Fruit fly (Drosophila melanogaster) whole organism, embryonic: ENCODE data around the gene CG5191.
A peak's percentile ranks its signal among the peaks of the same experiment; 100 is the strongest.

ENCODE experiments used
- ATbp ChIP-seq: fragments of 200-800 bp; sonication (Bioruptor generic); optimal IDR thresholded peaks from 2 replicates; lab custom pipeline; 2017; ENCODE audit warnings: missing biosample characterization, mild to moderate bottlenecking, missing genetic modification characterization, missing genetic modification reagents
- C15 ChIP-seq: fragments of 200-800 bp; sonication (Bioruptor generic); IDR thresholded peaks from 3 replicates; pipeline ENCODE4 v1.3.6; 2022; ENCODE audit warnings: missing biosample characterization, missing genetic modification characterization
- CG10274 ChIP-seq: fragments of 200-800 bp; sonication (Bioruptor generic); optimal IDR thresholded peaks from 3 replicates; lab custom pipeline; 2017; ENCODE audit warnings: missing biosample characterization, mild to moderate bottlenecking, missing genetic modification characterization
- CG10462 ChIP-seq: fragments of 200-800 bp; sonication (Bioruptor generic); optimal IDR thresholded peaks from 2 replicates; lab custom pipeline; 2016; ENCODE audit warnings: missing biosample characterization, missing genetic modification characterization
- CG10959 ChIP-seq: fragments of 200-800 bp; sonication (Bioruptor generic); IDR thresholded peaks from 2 replicates; pipeline ENCODE4 v1.3.6; 2022; ENCODE audit warnings: missing biosample characterization, missing genetic modification characterization
- CG11560 ChIP-seq: fragments of 200-800 bp; sonication (Bioruptor generic); IDR thresholded peaks from 3 replicates; pipeline ENCODE4 v1.3.6; 2022; ENCODE audit warnings: missing biosample characterization, missing genetic modification characterization
- CG12219 ChIP-seq: fragments of 200-800 bp; sonication (Bioruptor generic); optimal IDR thresholded peaks from 3 replicates; lab custom pipeline; 2018; ENCODE audit warnings: missing biosample characterization, mild to moderate bottlenecking, missing genetic modification characterization
- CG12236 ChIP-seq: fragments of 200-800 bp; sonication (Bioruptor generic); optimal IDR thresholded peaks from 2 replicates; lab custom pipeline; 2016; ENCODE audit warnings: missing biosample characterization, missing genetic modification characterization
- CG13624 ChIP-seq: fragments of 200-800 bp; sonication (Bioruptor generic); optimal IDR thresholded peaks from 2 replicates; lab custom pipeline; 2016; ENCODE audit warnings: missing biosample characterization, missing genetic modification characterization
- CG13894 ChIP-seq: fragments of 200-800 bp; sonication (Bioruptor generic); optimal IDR thresholded peaks from 3 replicates; lab custom pipeline; 2018; ENCODE audit warnings: missing biosample characterization, mild to moderate bottlenecking, missing genetic modification characterization, moderate library complexity
- CG15479 ChIP-seq: fragments of 200-800 bp; sonication (Bioruptor generic); optimal IDR thresholded peaks from 3 replicates; lab custom pipeline; 2019; ENCODE audit warnings: missing biosample characterization, mild to moderate bottlenecking, missing genetic modification characterization, moderate library complexity
- CG1603 ChIP-seq: fragments of 200-800 bp; sonication (Bioruptor generic); optimal IDR thresholded peaks from 2 replicates; lab custom pipeline; 2019; ENCODE audit warnings: missing biosample characterization, mild to moderate bottlenecking, missing genetic modification characterization, moderate library complexity
- CG18011 ChIP-seq: fragments of 200-800 bp; sonication (Bioruptor generic); optimal IDR thresholded peaks from 2 replicates; lab custom pipeline; 2017; ENCODE audit warnings: missing biosample characterization, missing genetic modification characterization, mild to moderate bottlenecking, moderate library complexity, missing genotype
- CG30403 ChIP-seq: fragments of 200-800 bp; sonication (Bioruptor generic); optimal IDR thresholded peaks from 3 replicates; lab custom pipeline; 2016; ENCODE audit warnings: missing biosample characterization, missing genetic modification characterization
- CG31441 ChIP-seq: fragments of 200-800 bp; sonication (Bioruptor generic); IDR thresholded peaks from 2 replicates; pipeline ENCODE4 v1.3.6; 2022; ENCODE audit warnings: missing biosample characterization, missing genetic modification characterization
- CG43689 ChIP-seq: fragments of 200-800 bp; sonication (Bioruptor generic); IDR thresholded peaks from 2 replicates; pipeline ENCODE4 v1.3.6; 2022; ENCODE audit warnings: missing biosample characterization, missing genetic modification characterization
- CG6854 ChIP-seq: fragments of 200-800 bp; sonication (Bioruptor generic); optimal IDR thresholded peaks from 3 replicates; lab custom pipeline; 2017; ENCODE audit warnings: missing biosample characterization, mild to moderate bottlenecking, missing genetic modification characterization
- CG7745 ChIP-seq: fragments of 200-800 bp; sonication (Bioruptor generic); optimal IDR thresholded peaks from 2 replicates; lab custom pipeline; 2018; ENCODE audit warnings: missing biosample characterization, mild to moderate bottlenecking, missing genetic modification characterization, moderate library complexity
- CG7963 ChIP-seq: fragments of 200-800 bp; sonication (Bioruptor generic); IDR thresholded peaks from 3 replicates; pipeline ENCODE4 v1.3.6; 2022; ENCODE audit warnings: missing biosample characterization, missing genetic modification characterization; ENCODE audit not compliant: partially characterized antibody
- CG8924 ChIP-seq: fragments of 200-800 bp; optimal IDR thresholded peaks from 3 replicates; lab custom pipeline; 2019; ENCODE audit warnings: missing biosample characterization, mild to moderate bottlenecking, missing genetic modification characterization, moderate library complexity
- CG9727 ChIP-seq: fragments of 200-800 bp; sonication (Bioruptor generic); optimal IDR thresholded peaks from 3 replicates; lab custom pipeline; 2017; ENCODE audit warnings: missing biosample characterization, mild to moderate bottlenecking, missing genetic modification characterization
- Dip3 ChIP-seq: fragments of 200-800 bp; sonication (Bioruptor generic); optimal IDR thresholded peaks from 3 replicates; lab custom pipeline; 2016; ENCODE audit warnings: missing biosample characterization, missing genetic modification characterization
- Dll ChIP-seq: fragments of 200-800 bp; sonication (Bioruptor generic); IDR thresholded peaks from 4 replicates; pipeline ENCODE4 v1.3.6; 2022; ENCODE audit warnings: missing biosample characterization, missing genetic modification characterization; ENCODE audit not compliant: partially characterized antibody
- Elba2 ChIP-seq: fragments of 200-800 bp; sonication (Bioruptor generic); optimal IDR thresholded peaks from 3 replicates; lab custom pipeline; 2016; ENCODE audit warnings: missing biosample characterization, missing genetic modification characterization
- Lpt ChIP-seq: fragments of >200 bp; optimal IDR thresholded peaks from 2 replicates; lab custom pipeline; 2018; ENCODE audit warnings: missing biosample characterization, missing genetic modification characterization
- NfI ChIP-seq: fragments of 200-800 bp; sonication (Bioruptor generic); optimal IDR thresholded peaks from 3 replicates; lab custom pipeline; 2018; ENCODE audit warnings: missing biosample characterization, mild to moderate bottlenecking, missing genetic modification characterization, moderate library complexity
- Ravus ChIP-seq: fragments of 200-800 bp; sonication (Bioruptor generic); IDR thresholded peaks from 2 replicates; pipeline ENCODE4 v1.3.6; 2022; ENCODE audit warnings: missing biosample characterization, missing genetic modification characterization
- Sry-β ChIP-seq: fragments of 200-800 bp; sonication (Bioruptor generic); optimal IDR thresholded peaks from 2 replicates; lab custom pipeline; 2018; ENCODE audit warnings: missing biosample characterization, mild to moderate bottlenecking, missing genetic modification characterization, moderate library complexity
- Sry-δ ChIP-seq: fragments of 200-800 bp; sonication (Bioruptor generic); optimal IDR thresholded peaks from 2 replicates; lab custom pipeline; 2016; ENCODE audit warnings: missing biosample characterization, missing genetic modification characterization
- Ssrp ChIP-seq: fragments of 200-800 bp; sonication (Bioruptor generic); optimal IDR thresholded peaks from 2 replicates; lab custom pipeline; 2018; ENCODE audit warnings: missing biosample characterization, mild to moderate bottlenecking, missing genetic modification characterization, moderate library complexity
- Xrp1 ChIP-seq: fragments of 200-800 bp; sonication (Bioruptor generic); IDR thresholded peaks from 2 replicates; pipeline ENCODE4 v1.3.6; 2022; ENCODE audit warnings: missing biosample characterization, missing genetic modification characterization
- bcd ChIP-seq: fragments of 200-800 bp; sonication (Bioruptor generic); optimal IDR thresholded peaks from 2 replicates; lab custom pipeline; 2017; ENCODE audit warnings: missing biosample characterization, mild to moderate bottlenecking, missing genetic modification characterization
- cad ChIP-seq: fragments of >200 bp; optimal IDR thresholded peaks from 2 replicates; lab custom pipeline; 2017; ENCODE audit warnings: missing biosample characterization, missing genetic modification characterization
- chn ChIP-seq: fragments of 200-800 bp; sonication (Bioruptor generic); optimal IDR thresholded peaks from 2 replicates; lab custom pipeline; 2016; ENCODE audit warnings: missing biosample characterization, missing genetic modification characterization
- fd96Cb ChIP-seq: fragments of 200-800 bp; sonication (Bioruptor generic); optimal IDR thresholded peaks from 2 replicates; lab custom pipeline; 2018; ENCODE audit warnings: missing biosample characterization, mild to moderate bottlenecking, missing genetic modification characterization, moderate library complexity
- ftz-f1 ChIP-seq: fragments of 200-800 bp; sonication (Bioruptor generic); optimal IDR thresholded peaks from 2 replicates; lab custom pipeline; 2016; ENCODE audit warnings: missing biosample characterization, missing genetic modification characterization
- grau ChIP-seq: fragments of 200-800 bp; optimal IDR thresholded peaks from 3 replicates; lab custom pipeline; 2019; ENCODE audit warnings: missing biosample characterization, mild to moderate bottlenecking, missing genetic modification characterization, moderate library complexity
- gsb-n ChIP-seq: fragments of 200-800 bp; sonication (Bioruptor generic); optimal IDR thresholded peaks from 3 replicates; lab custom pipeline; 2018; ENCODE audit warnings: missing biosample characterization, mild to moderate bottlenecking, missing genetic modification characterization
- oc ChIP-seq: fragments of 200-800 bp; sonication (Bioruptor generic); optimal IDR thresholded peaks from 2 replicates; lab custom pipeline; 2018; ENCODE audit warnings: missing biosample characterization, mild to moderate bottlenecking, missing genetic modification characterization, moderate library complexity
- prd ChIP-seq, 3 experiments: fragments of >200 bp in 2 of 3; fragments of 200-800 bp in 1 of 3; sonication (Bioruptor generic) in 1 of 3; optimal IDR thresholded peaks in 2 of 3; IDR thresholded peaks in 1 of 3; 2 replicates in 2 of 3; 3 replicates in 1 of 3; pipeline versions ENCODE4 v1.3.6 to Lab custom; 2017 to 2022; ENCODE audit warnings: missing biosample characterization in 1 of 3, missing genetic modification characterization in 1 of 3
- pum ChIP-seq: fragments of 200-800 bp; sonication (Bioruptor generic); optimal IDR thresholded peaks from 2 replicates; lab custom pipeline; 2016; ENCODE audit warnings: missing biosample characterization, missing genetic modification characterization
- repo ChIP-seq: fragments of 200-800 bp; sonication (Bioruptor generic); optimal IDR thresholded peaks from 2 replicates; lab custom pipeline; 2016; ENCODE audit warnings: missing biosample characterization, missing genetic modification characterization
- sens ChIP-seq: fragments of 200-800 bp; sonication (Bioruptor generic); peaks from one replicate; lab custom pipeline; 2016; ENCODE audit warnings: missing biosample characterization, missing genetic modification characterization
- slbo ChIP-seq: fragments of 200-800 bp; sonication (Bioruptor generic); IDR thresholded peaks from 2 replicates; pipeline ENCODE4 v1.3.6; 2022; ENCODE audit warnings: missing biosample characterization, missing genetic modification characterization
- sna ChIP-seq: fragments of 200-800 bp; sonication (Bioruptor generic); IDR thresholded peaks from 2 replicates; pipeline ENCODE4 v1.3.6; 2022; ENCODE audit warnings: missing biosample characterization, missing genetic modification characterization; ENCODE audit not compliant: partially characterized antibody
- ssp ChIP-seq: fragments of 200-800 bp; sonication (Bioruptor generic); IDR thresholded peaks from 2 replicates; pipeline ENCODE4 v1.3.6; 2022; ENCODE audit warnings: missing biosample characterization, missing genetic modification characterization
- ttk ChIP-seq: fragments of 200-800 bp; sonication (Bioruptor generic); IDR thresholded peaks from 2 replicates; pipeline ENCODE4 v2.1.2; 2022; ENCODE audit warnings: missing biosample characterization, missing genetic modification characterization

CG5191 gene

dm6 chr3R:20588480-20588785, 27.8 kb downstream of the CG5191 start, which contains the start of gene Srp72 (continued):
- TF ChIP-seq CG15479 (GFP tag; lab: Kevin White, UChicago) (no peak), Xrp1 (GFP tag; lab: Robert Waterston, UW) (peak; percentile 41; the same call in 1 of the 2 replicates), ftz-f1 (GFP tag; lab: Kevin White, UChicago) (no peak), CG18011 (GFP tag; lab: Kevin White, UChicago) (peak; percentile 25), CG30403 (GFP tag; lab: Kevin White, UChicago) (peak; percentile 68), CG43689 (GFP tag; lab: Robert Waterston, UW) (no peak), oc (tag; lab: Kevin White, UChicago) (no peak), Dll (GFP tag; lab: Robert Waterston, UW) (0 out of 4 replicates have a peak, but pooled peaks have one; percentile 43), CG7745 (tag; lab: Kevin White, UChicago) (peak; percentile 91), ATbp (GFP tag; lab: Kevin White, UChicago) (no peak), CG12219 (GFP tag; lab: Kevin White, UChicago) (no peak), CG13894 (tag; lab: Kevin White, UChicago) (no peak), bcd (peak; percentile 21), ssp (GFP tag; lab: Robert Waterston, UW) (no peak), Dip3 (GFP tag; lab: Kevin White, UChicago) (peak; percentile 25), NfI (GFP tag; lab: Kevin White, UChicago) (peak; percentile 31), CG31441 (GFP tag; lab: Robert Waterston, UW) (0 out of 2 replicates have a peak, but pooled peaks have one; percentile 21), CG7963 (GFP tag; lab: Robert Waterston, UW) (no peak), CG12236 (GFP tag; lab: Kevin White, UChicago) (no peak), Sry-β (GFP tag; lab: Kevin White, UChicago) (no peak), fd96Cb (tag; lab: Kevin White, UChicago) (peak; percentile 52), CG10462 (GFP tag; lab: Kevin White, UChicago) (peak; percentile 17), sna (GFP tag; lab: Robert Waterston, UW) (no peak; the same call in 1 of the 2 replicates)
- TF ChIP-seq, all 482 proteins: peak for 180

- TF ChIP-seq prd (optimal IDR thresholded peaks at IDR 0.05; lab: Kevin White, UChicago): no peak
- TF ChIP-seq prd (GFP tag; IDR thresholded peaks at IDR 0.05; lab: Robert Waterston, UW): peak; percentile 12; the same call in 1 of the 3 replicates
- TF ChIP-seq cad (GFP tag; lab: Kevin White, UChicago): no peak
- no peak for TF ChIP-seq Elba2
- TF ChIP-seq CG7963 (GFP tag; lab: Robert Waterston, UW): no peak
- no peak for TF ChIP-seq grau (tag; lab: Kevin White, UChicago)
- TF ChIP-seq CG10274 (GFP tag; lab: Kevin White, UChicago): no peak
- TF ChIP-seq CG10959 (GFP tag; lab: Robert Waterston, UW): no peak
- TF ChIP-seq Sry-δ (GFP tag; lab: Kevin White, UChicago): peak; percentile 39
- TF ChIP-seq CG11560: no peak
- no peak for TF ChIP-seq repo (GFP tag; lab: Kevin White, UChicago)
- peak; percentile 8 for TF ChIP-seq CG13624
- no peak for TF ChIP-seq ttk (GFP tag; lab: Robert Waterston, UW)
- peak; percentile 14 for TF ChIP-seq pum (GFP tag; lab: Kevin White, UChicago)
- peak; percentile 67 for TF ChIP-seq CG1603 (tag; lab: Kevin White, UChicago)
- peak; percentile 52; the same call in 1 of the 2 replicates for TF ChIP-seq slbo
- no peak for TF ChIP-seq gsb-n (tag; lab: Kevin White, UChicago)
- TF ChIP-seq CG6854 (GFP tag; lab: Kevin White, UChicago): no peak
- peak; percentile 89 for TF ChIP-seq sens (GFP tag; lab: Kevin White, UChicago)
- TF ChIP-seq chn (GFP tag; lab: Kevin White, UChicago): peak; percentile 5
- TF ChIP-seq C15 (GFP tag; lab: Robert Waterston, UW): no peak
- no peak for TF ChIP-seq Ravus
- no peak for TF ChIP-seq Ssrp
- no peak for TF ChIP-seq CG9727
- TF ChIP-seq CG31441 (GFP tag; lab: Robert Waterston, UW): 0 out of 2 replicates have a peak, but pooled peaks have one; percentile 21
- peak; percentile 36 for TF ChIP-seq CG8924 (tag; lab: Kevin White, UChicago)
- TF ChIP-seq Lpt (GFP tag; lab: Kevin White, UChicago): no peak
These were observed 32.1 kb downstream of the CG5191 start, which contains the start of the genes Pus1 and bon for dm6 chr3R:20592517-20593462. Gene Pus1 (minus strand): TSS chr3R:20592671. Gene bon (plus strand): TSS chr3R:20593139.
